Fruit fly (Drosophila melanogaster) whole organism, embryonic: ENCODE data around the gene Veneno.

Source experiments
- Bgb ChIP-seq: fragments of 200-800 bp; sonication (Bioruptor generic); IDR thresholded peaks from 2 replicates; pipeline ENCODE4 v1.3.6; 2022; ENCODE audit warnings: missing biosample characterization, missing genetic modification characterization; ENCODE audit not compliant: partially characterized antibody
- CG10543 ChIP-seq: fragments of 200-800 bp; sonication (Bioruptor generic); optimal IDR thresholded peaks from 3 replicates; lab custom pipeline; 2017; ENCODE audit warnings: missing biosample characterization, mild to moderate bottlenecking, missing genetic modification characterization, moderate library complexity
- CG12769 ChIP-seq: fragments of 200-800 bp; sonication (Bioruptor generic); optimal IDR thresholded peaks from 2 replicates; lab custom pipeline; 2019; ENCODE audit warnings: missing biosample characterization, mild to moderate bottlenecking, missing genetic modification characterization, moderate library complexity
- CG13287 ChIP-seq: fragments of 200-800 bp; sonication (Bioruptor generic); IDR thresholded peaks from 2 replicates; pipeline ENCODE4 v1.3.6; 2022; ENCODE audit warnings: missing biosample characterization, missing genetic modification characterization; ENCODE audit not compliant: partially characterized antibody
- CG13894 ChIP-seq: fragments of 200-800 bp; sonication (Bioruptor generic); optimal IDR thresholded peaks from 3 replicates; lab custom pipeline; 2018; ENCODE audit warnings: missing biosample characterization, mild to moderate bottlenecking, missing genetic modification characterization, moderate library complexity
- CG14050 ChIP-seq: fragments of 200-800 bp; sonication (Bioruptor generic); IDR thresholded peaks from 3 replicates; pipeline ENCODE4 v1.3.6; 2022; ENCODE audit warnings: missing biosample characterization, missing genetic modification characterization
- CG14965 ChIP-seq: fragments of 200-800 bp; sonication (Bioruptor generic); optimal IDR thresholded peaks from 2 replicates; lab custom pipeline; 2016; ENCODE audit warnings: missing biosample characterization, missing genetic modification characterization, borderline replicate concordance
- CG15696 ChIP-seq: fragments of 200-800 bp; sonication (Bioruptor generic); optimal IDR thresholded peaks from 2 replicates; lab custom pipeline; 2019; ENCODE audit warnings: missing biosample characterization, mild to moderate bottlenecking, missing genetic modification characterization, moderate library complexity
- CG16779 ChIP-seq: fragments of 200-800 bp; sonication (Bioruptor generic); IDR thresholded peaks from 2 replicates; pipeline ENCODE4 v1.3.6; 2022; ENCODE audit warnings: missing biosample characterization, missing genetic modification characterization
- CG17186 ChIP-seq: fragments of 200-800 bp; sonication (Bioruptor generic); optimal IDR thresholded peaks from 3 replicates; lab custom pipeline; 2017; ENCODE audit warnings: missing biosample characterization, missing genetic modification reagents, missing genetic modification characterization
- CG17612 ChIP-seq: fragments of 200-800 bp; sonication (Bioruptor generic); IDR thresholded peaks from 2 replicates; pipeline ENCODE4 v1.3.6; 2022; ENCODE audit warnings: missing biosample characterization, missing genetic modification characterization
- CG17829 ChIP-seq: fragments of 200-800 bp; optimal IDR thresholded peaks from 2 replicates; lab custom pipeline; 2019; ENCODE audit warnings: missing biosample characterization, mild to moderate bottlenecking, missing genetic modification characterization, moderate library complexity
- CG17912 ChIP-seq: fragments of 200-800 bp; sonication (Bioruptor generic); optimal IDR thresholded peaks from 2 replicates; lab custom pipeline; 2018; ENCODE audit warnings: missing biosample characterization, mild to moderate bottlenecking, missing genetic modification characterization
- CG18262 ChIP-seq: fragments of 200-800 bp; optimal IDR thresholded peaks from 3 replicates; lab custom pipeline; 2019; ENCODE audit warnings: missing biosample characterization, mild to moderate bottlenecking, missing genetic modification characterization, moderate library complexity
- CG18619 ChIP-seq: fragments of 200-800 bp; sonication (Bioruptor generic); optimal IDR thresholded peaks from 3 replicates; lab custom pipeline; 2017; ENCODE audit warnings: missing biosample characterization, mild to moderate bottlenecking, missing genetic modification characterization
- CG2129 ChIP-seq: fragments of 200-800 bp; sonication (Bioruptor generic); IDR thresholded peaks from 2 replicates; pipeline ENCODE4 v1.3.6; 2022; ENCODE audit warnings: missing biosample characterization, missing genetic modification characterization; ENCODE audit not compliant: partially characterized antibody
- CG2202 ChIP-seq: fragments of 200-800 bp; sonication (Bioruptor generic); optimal IDR thresholded peaks from 2 replicates; lab custom pipeline; 2018; ENCODE audit warnings: missing biosample characterization, mild to moderate bottlenecking, missing genetic modification characterization
- CG30403 ChIP-seq: fragments of 200-800 bp; sonication (Bioruptor generic); optimal IDR thresholded peaks from 3 replicates; lab custom pipeline; 2016; ENCODE audit warnings: missing biosample characterization, missing genetic modification characterization
- CG34376 ChIP-seq: fragments of 200-800 bp; sonication (Bioruptor generic); optimal IDR thresholded peaks from 2 replicates; lab custom pipeline; 2018; ENCODE audit warnings: missing biosample characterization, mild to moderate bottlenecking, missing genetic modification characterization
- CG4328 ChIP-seq: fragments of 200-800 bp; sonication (Bioruptor generic); optimal IDR thresholded peaks from 3 replicates; lab custom pipeline; 2017; ENCODE audit warnings: missing biosample characterization, missing genetic modification reagents, missing genetic modification characterization
- CG4360 ChIP-seq: fragments of 200-800 bp; sonication (Bioruptor generic); IDR thresholded peaks from 2 replicates; pipeline ENCODE4 v1.3.6; 2022; ENCODE audit warnings: missing biosample characterization, missing genetic modification characterization
- CG7357 ChIP-seq: fragments of 200-800 bp; sonication (Bioruptor generic); IDR thresholded peaks from 3 replicates; pipeline ENCODE4 v1.3.6; 2022; ENCODE audit warnings: missing biosample characterization, missing genetic modification characterization
- D ChIP-seq, 2 experiments: fragments of 200-800 bp in 1 of 2; fragments of >200 bp in 1 of 2; sonication (Bioruptor generic) in 1 of 2; optimal IDR thresholded peaks; 2 replicates in 1 of 2; 3 replicates in 1 of 2; lab custom pipeline; 2017; ENCODE audit warnings: mild to moderate bottlenecking in 1 of 2, missing biosample characterization in 1 of 2, missing genetic modification characterization in 1 of 2, missing genetic modification reagents in 1 of 2
- E2f2 ChIP-seq: fragments of 200-800 bp; sonication (Bioruptor generic); IDR thresholded peaks from 2 replicates; pipeline ENCODE4 v1.3.6; 2022; ENCODE audit warnings: missing biosample characterization, missing genetic modification characterization
- ERR ChIP-seq: fragments of 200-800 bp; sonication (Bioruptor generic); optimal IDR thresholded peaks from 2 replicates; lab custom pipeline; 2016; ENCODE audit warnings: missing biosample characterization, missing genetic modification characterization
- Fer3 ChIP-seq: fragments of 200-800 bp; sonication (Bioruptor generic); optimal IDR thresholded peaks from 2 replicates; lab custom pipeline; 2018; ENCODE audit warnings: missing biosample characterization, mild to moderate bottlenecking, missing genetic modification characterization, moderate library complexity
- Gsc ChIP-seq: fragments of 200-800 bp; sonication (Bioruptor generic); IDR thresholded peaks from 2 replicates; pipeline ENCODE4 v1.3.6; 2022; ENCODE audit warnings: missing biosample characterization, missing genetic modification characterization
- HHEX ChIP-seq: fragments of 200-800 bp; sonication (Bioruptor generic); optimal IDR thresholded peaks from 3 replicates; lab custom pipeline; 2017; ENCODE audit warnings: missing biosample characterization, mild to moderate bottlenecking, missing genetic modification characterization, missing genetic modification reagents
- HLH3B ChIP-seq: fragments of 200-800 bp; sonication (Bioruptor generic); IDR thresholded peaks from 2 replicates; pipeline ENCODE4 v1.3.6; 2022; ENCODE audit warnings: missing biosample characterization, missing genetic modification characterization
- Hand ChIP-seq: fragments of 200-800 bp; sonication (Bioruptor generic); optimal IDR thresholded peaks from 2 replicates; lab custom pipeline; 2017; ENCODE audit warnings: mild to moderate bottlenecking, missing biosample characterization, missing genetic modification reagents, missing genetic modification characterization
- Hr51 ChIP-seq, 2 experiments: fragments of 200-800 bp; sonication (Bioruptor generic); optimal IDR thresholded peaks; 2 replicates in 1 of 2; 3 replicates in 1 of 2; lab custom pipeline; 2016 to 2018; ENCODE audit warnings: missing biosample characterization in 2 of 2, missing genetic modification characterization in 2 of 2, mild to moderate bottlenecking in 1 of 2, moderate library complexity in 1 of 2
- Mrtf ChIP-seq: fragments of 200-800 bp; sonication (Bioruptor generic); IDR thresholded peaks from 3 replicates; pipeline ENCODE4 v1.3.6; 2022; ENCODE audit warnings: missing biosample characterization, missing genetic modification characterization
- Nf-YB ChIP-seq: fragments of 200-800 bp; sonication (Bioruptor generic); optimal IDR thresholded peaks from 3 replicates; lab custom pipeline; 2019; ENCODE audit warnings: missing biosample characterization, mild to moderate bottlenecking, missing genetic modification characterization, moderate library complexity
- Oli ChIP-seq: fragments of 200-800 bp; sonication (Bioruptor generic); optimal IDR thresholded peaks from 2 replicates; lab custom pipeline; 2018; ENCODE audit warnings: missing biosample characterization, mild to moderate bottlenecking, missing genetic modification characterization, moderate library complexity
- caup ChIP-seq: fragments of 200-800 bp; sonication (Bioruptor generic); optimal IDR thresholded peaks from 3 replicates; lab custom pipeline; 2017; ENCODE audit warnings: missing biosample characterization, mild to moderate bottlenecking, missing genetic modification characterization, moderate library complexity; ENCODE audit not compliant: severe bottlenecking
- cwo ChIP-seq: fragments of 200-800 bp; sonication (Bioruptor generic); optimal IDR thresholded peaks from 3 replicates; lab custom pipeline; 2017; ENCODE audit warnings: missing biosample characterization, missing genetic modification characterization, mild to moderate bottlenecking, moderate library complexity, missing genetic modification reagents
- dpn ChIP-seq, 2 experiments: fragments of 200-800 bp; sonication (Bioruptor generic); optimal IDR thresholded peaks; 3 replicates each; lab custom pipeline; 2016; ENCODE audit warnings: missing biosample characterization in 2 of 2, missing genetic modification characterization in 2 of 2
- fd96Cb ChIP-seq: fragments of 200-800 bp; sonication (Bioruptor generic); optimal IDR thresholded peaks from 2 replicates; lab custom pipeline; 2018; ENCODE audit warnings: missing biosample characterization, mild to moderate bottlenecking, missing genetic modification characterization, moderate library complexity
- gcm ChIP-seq: fragments of 200-800 bp; sonication (Bioruptor generic); optimal IDR thresholded peaks from 2 replicates; lab custom pipeline; 2019; ENCODE audit warnings: missing biosample characterization, mild to moderate bottlenecking, missing genetic modification characterization, moderate library complexity
- hkb ChIP-seq, 2 experiments: fragments of 200-800 bp in 1 of 2; fragments of >200 bp in 1 of 2; sonication (Bioruptor generic) in 1 of 2; IDR thresholded peaks in 1 of 2; optimal IDR thresholded peaks in 1 of 2; 2 replicates each; pipeline versions ENCODE4 v1.3.6 to Lab custom; 2017 to 2022; ENCODE audit warnings: missing biosample characterization in 1 of 2, missing genetic modification characterization in 1 of 2
- org-1 ChIP-seq: fragments of 200-800 bp; sonication (Bioruptor generic); optimal IDR thresholded peaks from 2 replicates; lab custom pipeline; 2017; ENCODE audit warnings: missing biosample characterization, missing genetic modification characterization
- pnt ChIP-seq: fragments of 200-800 bp; sonication (Bioruptor generic); optimal IDR thresholded peaks from 3 replicates; lab custom pipeline; 2016; ENCODE audit warnings: missing biosample characterization, missing genetic modification characterization
- psq ChIP-seq: fragments of 200-800 bp; sonication (Bioruptor generic); optimal IDR thresholded peaks from 2 replicates; lab custom pipeline; 2017; ENCODE audit warnings: missing biosample characterization, missing genetic modification characterization
- slbo ChIP-seq: fragments of 200-800 bp; sonication (Bioruptor generic); IDR thresholded peaks from 2 replicates; pipeline ENCODE4 v1.3.6; 2022; ENCODE audit warnings: missing biosample characterization, missing genetic modification characterization
- sr ChIP-seq: fragments of 200-800 bp; sonication (Bioruptor generic); IDR thresholded peaks from 3 replicates; pipeline ENCODE4 v1.3.6; 2022; ENCODE audit warnings: missing biosample characterization, missing genetic modification characterization
- stc ChIP-seq: fragments of 200-800 bp; sonication (Bioruptor generic); IDR thresholded peaks from 2 replicates; pipeline ENCODE4 v1.3.6; 2022; ENCODE audit warnings: missing biosample characterization, missing genetic modification characterization
- unpg ChIP-seq: fragments of 200-800 bp; sonication (Bioruptor generic); optimal IDR thresholded peaks from 3 replicates; lab custom pipeline; 2018; ENCODE audit warnings: missing biosample characterization, mild to moderate bottlenecking, missing genetic modification characterization, moderate library complexity

Gene Veneno

dm6 chr3R:8349449-8350115, 12.8 kb downstream of the Veneno start, which contains the start of gene Atg13 (continued):
- TF ChIP-seq CG2129 (GFP tag; lab: Robert Waterston, UW) (peak; percentile 48), CG30403 (GFP tag; lab: Kevin White, UChicago) (peak; percentile 65), CG34376 (GFP tag; lab: Kevin White, UChicago) (no peak), gcm (no peak), CG17912 (no peak), pnt (no peak), unpg (no peak), Fer3 (tag; lab: Kevin White, UChicago) (no peak), CG7357 (peak; percentile 93), CG14965 (GFP tag; lab: Kevin White, UChicago) (no peak), CG16779 (GFP tag; lab: Robert Waterston, UW) (no peak), D (optimal IDR thresholded peaks at IDR 0.05; lab: Kevin White, UChicago) (no peak), D (GFP tag; optimal IDR thresholded peaks at IDR 0.05; lab: Kevin White, UChicago) (no peak), ERR (GFP tag; lab: Kevin White, UChicago) (no peak), Hr51 (GFP tag; optimal IDR thresholded peaks at IDR 0.05; lab: Kevin White, UChicago) (no peak), dpn (GFP tag; optimal IDR thresholded peaks at IDR 0.05; lab: Kevin White, UChicago) (peak in 1 of 2 experiments; percentile 16), CG17186 (GFP tag; lab: Kevin White, UChicago) (peak; percentile 2), Bgb (GFP tag; lab: Robert Waterston, UW) (peak; percentile 81), Hand (GFP tag; lab: Kevin White, UChicago) (no peak), E2f2 (GFP tag; lab: Robert Waterston, UW) (no peak; the same call in 1 of the 2 replicates), org-1 (GFP tag; lab: Kevin White, UChicago) (no peak), CG17612 (GFP tag; lab: Robert Waterston, UW) (no peak), Oli (tag; lab: Kevin White, UChicago) (no peak), fd96Cb (tag; lab: Kevin White, UChicago) (no peak), CG4328 (GFP tag; lab: Kevin White, UChicago) (no peak), CG12769 (tag; lab: Kevin White, UChicago) (no peak), stc (GFP tag; lab: Robert Waterston, UW) (no peak), CG13287 (GFP tag; lab: Robert Waterston, UW) (peak; percentile 72), sr (GFP tag; lab: Robert Waterston, UW) (no peak), psq (GFP tag; lab: Kevin White, UChicago) (no peak), caup (GFP tag; lab: Kevin White, UChicago) (no peak), cwo (GFP tag; lab: Kevin White, UChicago) (no peak), CG15696 (tag; lab: Kevin White, UChicago) (peak; percentile 29), CG18619 (GFP tag; lab: Kevin White, UChicago) (no peak), CG10543 (GFP tag; lab: Kevin White, UChicago) (no peak), Nf-YB (GFP tag; lab: Kevin White, UChicago) (no peak), hkb (optimal IDR thresholded peaks at IDR 0.05; lab: Kevin White, UChicago) (peak; percentile 62), hkb (GFP tag; IDR thresholded peaks at IDR 0.05; lab: Robert Waterston, UW) (0 out of 2 replicates have a peak, but pooled peaks have one; percentile 11), Mrtf (GFP tag; lab: Robert Waterston, UW) (no peak), CG17829 (tag; lab: Kevin White, UChicago) (peak; percentile 24), CG14050 (no peak), CG18262 (peak; percentile 30), CG2202 (tag; lab: Kevin White, UChicago) (no peak), HLH3B (GFP tag; lab: Robert Waterston, UW) (no peak), slbo (GFP tag; lab: Robert Waterston, UW) (peak; percentile 35; the same call in 1 of the 2 replicates), CG13894 (no peak), HHEX (GFP tag; lab: Kevin White, UChicago) (no peak), CG4360 (GFP tag; lab: Robert Waterston, UW) (no peak), Gsc (GFP tag; lab: Robert Waterston, UW) (no peak)
